Fruit fly (Drosophila melanogaster) whole organism, embryonic: ENCODE measurements around the gene CG34436.
A peak's percentile ranks its signal among the peaks of the same experiment; 100 is the strongest.

Experiments
- Asciz ChIP-seq: fragments of 200-800 bp; sonication (Bioruptor generic); optimal IDR thresholded peaks from 2 replicates; lab custom pipeline; 2017; ENCODE audit warnings: missing biosample characterization, mild to moderate bottlenecking, missing genetic modification characterization, missing genetic modification reagents
- B-H1 ChIP-seq: fragments of 200-800 bp; sonication (Bioruptor generic); IDR thresholded peaks from 3 replicates; pipeline ENCODE4 v1.3.6; 2022; ENCODE audit warnings: missing biosample characterization, missing genetic modification characterization
- Blimp-1 ChIP-seq: fragments of 200-800 bp; sonication (Bioruptor generic); optimal IDR thresholded peaks from 3 replicates; lab custom pipeline; 2018; ENCODE audit warnings: missing biosample characterization, missing genetic modification characterization, mild to moderate bottlenecking, moderate library complexity, missing genetic modification reagents
- CG1024 ChIP-seq: fragments of 200-800 bp; sonication (Bioruptor generic); IDR thresholded peaks from 2 replicates; pipeline ENCODE4 v1.3.6; 2022; ENCODE audit warnings: missing biosample characterization, missing genetic modification characterization
- CG11695 ChIP-seq: fragments of 200-800 bp; sonication (Bioruptor generic); IDR thresholded peaks from 3 replicates; pipeline ENCODE4 v1.3.6; 2022; ENCODE audit warnings: missing biosample characterization, missing genetic modification characterization
- CG11723 ChIP-seq: fragments of 200-800 bp; sonication (Bioruptor generic); optimal IDR thresholded peaks from 2 replicates; lab custom pipeline; 2017; ENCODE audit warnings: missing biosample characterization, mild to moderate bottlenecking, missing genetic modification characterization
- CG12219 ChIP-seq: fragments of 200-800 bp; sonication (Bioruptor generic); optimal IDR thresholded peaks from 3 replicates; lab custom pipeline; 2018; ENCODE audit warnings: missing biosample characterization, mild to moderate bottlenecking, missing genetic modification characterization
- CG12744 ChIP-seq: fragments of 200-800 bp; sonication (Bioruptor generic); optimal IDR thresholded peaks from 2 replicates; lab custom pipeline; 2016; ENCODE audit warnings: missing biosample characterization, missing genetic modification characterization
- CG2199 ChIP-seq: fragments of 200-800 bp; sonication (Bioruptor generic); IDR thresholded peaks from 3 replicates; pipeline ENCODE4 v1.3.6; 2022; ENCODE audit warnings: missing biosample characterization, missing genetic modification characterization
- CG2678 ChIP-seq: fragments of 200-800 bp; sonication (Bioruptor generic); optimal IDR thresholded peaks from 3 replicates; lab custom pipeline; 2019; ENCODE audit warnings: missing biosample characterization, mild to moderate bottlenecking, missing genetic modification characterization, moderate library complexity
- CG2712 ChIP-seq: fragments of 200-800 bp; optimal IDR thresholded peaks from 3 replicates; lab custom pipeline; 2019; ENCODE audit warnings: missing biosample characterization, mild to moderate bottlenecking, missing genetic modification characterization, moderate library complexity
- CG33557 ChIP-seq: fragments of 200-800 bp; sonication (Bioruptor generic); optimal IDR thresholded peaks from 2 replicates; lab custom pipeline; 2019; ENCODE audit warnings: missing biosample characterization, mild to moderate bottlenecking, missing genetic modification characterization, moderate library complexity
- CG3407 ChIP-seq: fragments of 200-800 bp; sonication (Bioruptor generic); optimal IDR thresholded peaks from 2 replicates; lab custom pipeline; 2018; ENCODE audit warnings: missing biosample characterization, mild to moderate bottlenecking, missing genetic modification characterization
- CG34224 ChIP-seq: fragments of 200-800 bp; sonication (Bioruptor generic); IDR thresholded peaks from 3 replicates; pipeline ENCODE4 v1.3.6; 2022; ENCODE audit warnings: missing biosample characterization, missing genetic modification characterization; ENCODE audit not compliant: partially characterized antibody
- CG42726 ChIP-seq: fragments of 200-800 bp; sonication (Bioruptor generic); IDR thresholded peaks from 2 replicates; pipeline ENCODE4 v1.3.6; 2022; ENCODE audit warnings: missing biosample characterization, missing genetic modification characterization; ENCODE audit not compliant: partially characterized antibody
- CG4404 ChIP-seq: fragments of 200-800 bp; sonication (Bioruptor generic); IDR thresholded peaks from 2 replicates; pipeline ENCODE4 v1.3.6; 2022; ENCODE audit warnings: missing biosample characterization, missing genetic modification characterization
- CG7963 ChIP-seq: fragments of 200-800 bp; sonication (Bioruptor generic); IDR thresholded peaks from 3 replicates; pipeline ENCODE4 v1.3.6; 2022; ENCODE audit warnings: missing biosample characterization, missing genetic modification characterization; ENCODE audit not compliant: partially characterized antibody
- CG8765 ChIP-seq: fragments of 200-800 bp; sonication (Bioruptor generic); IDR thresholded peaks from 2 replicates; pipeline ENCODE4 v1.3.6; 2022; ENCODE audit warnings: missing biosample characterization, missing genetic modification characterization
- CG9817 ChIP-seq: fragments of 200-800 bp; sonication (Bioruptor generic); optimal IDR thresholded peaks from 2 replicates; lab custom pipeline; 2018; ENCODE audit warnings: missing biosample characterization, mild to moderate bottlenecking, missing genetic modification characterization, moderate library complexity
- CHES-1-like ChIP-seq: fragments of 200-800 bp; sonication (Bioruptor generic); optimal IDR thresholded peaks from 2 replicates; lab custom pipeline; 2016; ENCODE audit warnings: missing biosample characterization, missing genetic modification characterization
- Dip3 ChIP-seq: fragments of 200-800 bp; sonication (Bioruptor generic); optimal IDR thresholded peaks from 3 replicates; lab custom pipeline; 2016; ENCODE audit warnings: missing biosample characterization, missing genetic modification characterization
- Doc2 ChIP-seq: fragments of 200-800 bp; sonication (Bioruptor generic); IDR thresholded peaks from 2 replicates; pipeline ENCODE4 v1.3.6; 2022; ENCODE audit warnings: missing biosample characterization, missing genetic modification characterization
- GATAe ChIP-seq: fragments of 200-800 bp; sonication (Bioruptor generic); conservative IDR thresholded peaks from 2 replicates; pipeline ENCODE4 v1.3.6; 2022; ENCODE audit warnings: missing biosample characterization, missing genetic modification characterization
- HLH3B ChIP-seq: fragments of 200-800 bp; sonication (Bioruptor generic); IDR thresholded peaks from 2 replicates; pipeline ENCODE4 v1.3.6; 2022; ENCODE audit warnings: missing biosample characterization, missing genetic modification characterization
- HLH4C ChIP-seq: fragments of 200-800 bp; sonication (Bioruptor generic); IDR thresholded peaks from 3 replicates; pipeline ENCODE4 v1.3.6; 2022; ENCODE audit warnings: missing biosample characterization, missing genetic modification characterization; ENCODE audit not compliant: partially characterized antibody
- Hey ChIP-seq: fragments of 200-800 bp; sonication (Bioruptor generic); optimal IDR thresholded peaks from 3 replicates; lab custom pipeline; 2018; ENCODE audit warnings: missing biosample characterization, mild to moderate bottlenecking, missing genetic modification characterization
- Med ChIP-seq: fragments of 200-800 bp; sonication (Bioruptor generic); peaks from one replicate; lab custom pipeline; 2016; ENCODE audit warnings: missing biosample characterization, missing genetic modification characterization, mild to moderate bottlenecking, inconsistent platforms, moderate library complexity
- Opbp ChIP-seq: fragments of 200-800 bp; sonication (Bioruptor generic); IDR thresholded peaks from 3 replicates; pipeline ENCODE4 v1.3.6; 2022; ENCODE audit warnings: missing biosample characterization, missing genetic modification characterization; ENCODE audit not compliant: partially characterized antibody
- Poxn ChIP-seq: fragments of 200-800 bp; sonication (Bioruptor generic); IDR thresholded peaks from 2 replicates; pipeline ENCODE4 v1.3.6; 2022; ENCODE audit warnings: missing biosample characterization, missing genetic modification characterization
- Sox102F ChIP-seq: fragments of 200-800 bp; sonication (Bioruptor generic); optimal IDR thresholded peaks from 2 replicates; lab custom pipeline; 2018; ENCODE audit warnings: missing biosample characterization, mild to moderate bottlenecking, missing genetic modification characterization, moderate library complexity
- TFAM ChIP-seq: fragments of 200-800 bp; sonication (Bioruptor generic); optimal IDR thresholded peaks from 2 replicates; lab custom pipeline; 2017; ENCODE audit warnings: missing biosample characterization, missing genetic modification characterization, inconsistent platforms
- Taf1 ChIP-seq: fragments of 200-800 bp; sonication (Bioruptor generic); IDR thresholded peaks from 2 replicates; pipeline ENCODE4 v1.3.6; 2022; ENCODE audit warnings: missing biosample characterization, missing genetic modification characterization
- bowl ChIP-seq: fragments of 200-800 bp; sonication (Bioruptor generic); IDR thresholded peaks from 2 replicates; pipeline ENCODE4 v1.3.6; 2022; ENCODE audit warnings: missing biosample characterization, missing genetic modification characterization
- crp ChIP-seq, 2 experiments: fragments of 200-800 bp; sonication (Bioruptor generic); optimal IDR thresholded peaks; 2 replicates in 1 of 2; 3 replicates in 1 of 2; lab custom pipeline; 2017; ENCODE audit warnings: missing biosample characterization in 2 of 2, missing genetic modification characterization in 2 of 2, mild to moderate bottlenecking in 1 of 2, moderate library complexity in 1 of 2
- dimm ChIP-seq: fragments of 200-800 bp; sonication (Bioruptor generic); IDR thresholded peaks from 2 replicates; pipeline ENCODE4 v1.3.6; 2022; ENCODE audit warnings: missing biosample characterization, missing genetic modification characterization
- fd102C ChIP-seq: fragments of 200-800 bp; sonication (Bioruptor generic); optimal IDR thresholded peaks from 2 replicates; lab custom pipeline; 2018; ENCODE audit warnings: missing biosample characterization, mild to moderate bottlenecking, missing genetic modification characterization, moderate library complexity
- ftz-f1 ChIP-seq: fragments of 200-800 bp; sonication (Bioruptor generic); optimal IDR thresholded peaks from 2 replicates; lab custom pipeline; 2016; ENCODE audit warnings: missing biosample characterization, missing genetic modification characterization
- gsb-n ChIP-seq: fragments of 200-800 bp; sonication (Bioruptor generic); optimal IDR thresholded peaks from 3 replicates; lab custom pipeline; 2018; ENCODE audit warnings: missing biosample characterization, mild to moderate bottlenecking, missing genetic modification characterization
- hb ChIP-seq: fragments of 200-800 bp; sonication (Bioruptor generic); IDR thresholded peaks from 3 replicates; pipeline ENCODE4 v1.3.6; 2022; ENCODE audit warnings: missing biosample characterization, missing genetic modification characterization; ENCODE audit not compliant: partially characterized antibody
- klu ChIP-seq: fragments of 200-800 bp; sonication (Bioruptor generic); IDR thresholded peaks from 2 replicates; pipeline ENCODE4 v1.3.6; 2022; ENCODE audit warnings: missing biosample characterization, missing genetic modification characterization
- lbe ChIP-seq: fragments of 200-800 bp; sonication (Bioruptor generic); optimal IDR thresholded peaks from 2 replicates; lab custom pipeline; 2016; ENCODE audit warnings: missing biosample characterization, mild to moderate bottlenecking, missing genetic modification characterization
- mam ChIP-seq: fragments of 200-800 bp; sonication (Bioruptor generic); optimal IDR thresholded peaks from 3 replicates; lab custom pipeline; 2016; ENCODE audit warnings: missing biosample characterization, missing genetic modification characterization
- onecut ChIP-seq: fragments of 200-800 bp; sonication (Bioruptor generic); IDR thresholded peaks from 2 replicates; pipeline ENCODE4 v1.3.6; 2022; ENCODE audit warnings: missing biosample characterization, missing genetic modification characterization
- salm ChIP-seq: fragments of 200-800 bp; sonication (Bioruptor generic); optimal IDR thresholded peaks from 2 replicates; lab custom pipeline; 2018; ENCODE audit warnings: missing biosample characterization, mild to moderate bottlenecking, missing genetic modification characterization
- slbo ChIP-seq: fragments of 200-800 bp; sonication (Bioruptor generic); IDR thresholded peaks from 2 replicates; pipeline ENCODE4 v1.3.6; 2022; ENCODE audit warnings: missing biosample characterization, missing genetic modification characterization
- toy ChIP-seq: fragments of 200-800 bp; sonication (Bioruptor generic); IDR thresholded peaks from 2 replicates; pipeline ENCODE4 v1.3.6; 2022; ENCODE audit warnings: missing biosample characterization, missing genetic modification characterization
- wdn ChIP-seq: fragments of 200-800 bp; sonication (Bioruptor generic); IDR thresholded peaks from 2 replicates; pipeline ENCODE4 v1.3.6; 2022; ENCODE audit warnings: missing biosample characterization, missing genetic modification characterization
- wor ChIP-seq: fragments of 200-800 bp; sonication (Bioruptor generic); IDR thresholded peaks from 2 replicates; pipeline ENCODE4 v1.3.6; 2022; ENCODE audit warnings: missing biosample characterization, missing genetic modification characterization

CG34436 gene

dm6 chr3R:28328780-28329546, 46.6 kb downstream of the CG34436 start (continued):
- TF ChIP-seq Asciz (peak; percentile 72), CG1024 (GFP tag; lab: Robert Waterston, UW) (peak; percentile 53; the same call in 1 of the 2 replicates), HLH3B (GFP tag; lab: Robert Waterston, UW) (peak; percentile 61), wdn (GFP tag; lab: Robert Waterston, UW) (peak; percentile 77), CG2199 (GFP tag; lab: Robert Waterston, UW) (no peak), toy (GFP tag; lab: Robert Waterston, UW) (peak; percentile 49; the same call in 1 of the 2 replicates), CG3407 (GFP tag; lab: Kevin White, UChicago) (peak; percentile 72), B-H1 (GFP tag; lab: Robert Waterston, UW) (peak; percentile 17; the same call in 1 of the 3 replicates), onecut (GFP tag; lab: Robert Waterston, UW) (peak; percentile 71), crp (GFP tag; optimal IDR thresholded peaks at IDR 0.05; lab: Kevin White, UChicago) (peak in 1 of 2 experiments; percentile 36), Taf1 (GFP tag; lab: Robert Waterston, UW) (peak; percentile 86), TFAM (GFP tag; lab: Kevin White, UChicago) (no peak), CG33557 (peak; percentile 87), gsb-n (tag; lab: Kevin White, UChicago) (peak; percentile 78), Med (peak; percentile 93), Sox102F (GFP tag; lab: Kevin White, UChicago) (peak; percentile 68), ftz-f1 (GFP tag; lab: Kevin White, UChicago) (no peak), CHES-1-like (peak; percentile 77), slbo (GFP tag; lab: Robert Waterston, UW) (peak; percentile 89), dimm (GFP tag; lab: Robert Waterston, UW) (no peak), CG12744 (peak; percentile 57), Blimp-1 (GFP tag; lab: Kevin White, UChicago) (peak; percentile 68), CG12219 (GFP tag; lab: Kevin White, UChicago) (peak; percentile 5), CG2678 (peak; percentile 71), bowl (GFP tag; lab: Robert Waterston, UW) (peak; percentile 32; the same call in 1 of the 2 replicates), CG42726 (no peak), lbe (GFP tag; lab: Kevin White, UChicago) (no peak), CG34224 (GFP tag; lab: Robert Waterston, UW) (no peak), Opbp (GFP tag; lab: Robert Waterston, UW) (no peak), Hey (peak; percentile 33), CG8765 (GFP tag; lab: Robert Waterston, UW) (no peak; the same call in 1 of the 2 replicates), klu (GFP tag; lab: Robert Waterston, UW) (no peak), Poxn (GFP tag; lab: Robert Waterston, UW) (peak; percentile 56; the same call in 1 of the 2 replicates), Doc2 (GFP tag; lab: Robert Waterston, UW) (no peak), CG11723 (GFP tag; lab: Kevin White, UChicago) (peak; percentile 43), CG9817 (tag; lab: Kevin White, UChicago) (peak; percentile 57), HLH4C (GFP tag; lab: Robert Waterston, UW) (no peak), CG2712 (tag; lab: Kevin White, UChicago) (peak; percentile 52), fd102C (GFP tag; lab: Kevin White, UChicago) (peak; percentile 81), CG7963 (GFP tag; lab: Robert Waterston, UW) (no peak), CG4404 (GFP tag; lab: Robert Waterston, UW) (peak; percentile 18; the same call in 1 of the 2 replicates), CG11695 (peak; percentile 53), hb (no peak), GATAe (GFP tag; lab: Robert Waterston, UW) (peak; percentile 83), salm (tag; lab: Kevin White, UChicago) (no peak), mam (GFP tag; lab: Kevin White, UChicago) (peak; percentile 82), Dip3 (GFP tag; lab: Kevin White, UChicago) (peak; percentile 79), wor (GFP tag; lab: Robert Waterston, UW) (0 out of 2 replicates have a peak, but pooled peaks have one; percentile 42)
